Worm (Caenorhabditis elegans) whole organism, L4 larva: ENCODE data around the gene F11A5.5.

Source experiments
- D1046.2 ChIP-seq: fragments of 200-800 bp; sonication (Bioruptor generic); IDR thresholded peaks from 2 replicates; pipeline ENCODE4 v1.3.6; 2022; ENCODE audit warnings: missing genetic modification characterization, missing compliant biosample characterization
- F10B5.3 ChIP-seq: sonication (generic microtip); optimal IDR thresholded peaks from 2 replicates; lab custom pipeline; 2016; ENCODE audit warnings: mild to moderate bottlenecking, missing genetic modification characterization, missing compliant biosample characterization
- F37D6.2 ChIP-seq: sonication (generic microtip); optimal IDR thresholded peaks from 2 replicates; lab custom pipeline; 2016; ENCODE audit warnings: mild to moderate bottlenecking, missing genetic modification characterization, missing compliant biosample characterization
- T20F7.1 ChIP-seq: fragments of 200-800 bp; sonication (Bioruptor generic); optimal IDR thresholded peaks from 2 replicates; lab custom pipeline; 2018; ENCODE audit warnings: mild to moderate bottlenecking, missing genetic modification characterization, missing compliant biosample characterization
- Y105C5A.15 ChIP-seq: fragments of 200-800 bp; sonication (Bioruptor generic); IDR thresholded peaks from 2 replicates; pipeline ENCODE4 v1.3.6; 2022; ENCODE audit warnings: missing genetic modification characterization, missing compliant biosample characterization
- Y48G9A.11 ChIP-seq: fragments of 200-800 bp; sonication (Bioruptor generic); IDR thresholded peaks from 2 replicates; pipeline ENCODE4 v1.3.6; 2022; ENCODE audit warnings: missing genetic modification reagents, missing genetic modification characterization, missing compliant biosample characterization
- aha-1 ChIP-seq: fragments of 150-350 bp; peaks from one replicate; lab custom pipeline; 2014; ENCODE audit warnings: missing biosample characterization, missing genetic modification characterization
- ama-1 ChIP-seq: fragments of 150-350 bp; optimal IDR thresholded peaks from 2 replicates; lab custom pipeline; 2014; ENCODE audit warnings: inconsistent platforms, mixed read lengths
- ceh-62 ChIP-seq: sonication (generic microtip); optimal IDR thresholded peaks from 2 replicates; lab custom pipeline; 2017; ENCODE audit warnings: missing biosample characterization, missing genetic modification characterization
- daf-16 ChIP-seq, 3 experiments: sonication (generic microtip); optimal IDR thresholded peaks; 2 replicates each; lab custom pipeline; 2016 to 2017; ENCODE audit warnings: missing genetic modification characterization in 3 of 3, missing genetic modification reagents in 3 of 3, mild to moderate bottlenecking in 2 of 3, missing compliant biosample characterization in 2 of 3, missing biosample characterization in 1 of 3, moderate library complexity in 1 of 3
- daf-8 ChIP-seq: fragments of 200-800 bp; sonication (Bioruptor generic); IDR thresholded peaks from 2 replicates; pipeline ENCODE4 v1.3.6; 2022; ENCODE audit warnings: missing genetic modification characterization, missing compliant biosample characterization
- dmd-6 ChIP-seq: fragments of 200-800 bp; sonication (Bioruptor generic); IDR thresholded peaks from 2 replicates; pipeline ENCODE4 v1.3.6; 2022; ENCODE audit warnings: missing genetic modification reagents, missing genetic modification characterization, missing compliant biosample characterization
- dmd-8 ChIP-seq: fragments of 200-800 bp; sonication (Bioruptor generic); IDR thresholded peaks from 2 replicates; pipeline ENCODE4 v1.3.6; 2022; ENCODE audit warnings: missing genetic modification characterization, missing compliant biosample characterization
- dmd-9 ChIP-seq: fragments of 200-800 bp; sonication (Bioruptor generic); IDR thresholded peaks from 2 replicates; pipeline ENCODE4 v1.3.6; 2022; ENCODE audit warnings: missing genetic modification reagents, missing genetic modification characterization, missing compliant biosample characterization
- dpl-1 ChIP-seq: fragments of 150-350 bp; optimal IDR thresholded peaks from 2 replicates; lab custom pipeline; 2014; ENCODE audit warnings: missing biosample characterization, missing genetic modification reagents, missing genetic modification characterization
- egl-27 ChIP-seq: sonication (generic microtip); optimal IDR thresholded peaks from 3 replicates; lab custom pipeline; 2017; ENCODE audit warnings: missing biosample characterization, missing genetic modification reagents, missing genetic modification characterization
- fos-1 ChIP-seq: fragments of 150-350 bp; optimal IDR thresholded peaks from 2 replicates; lab custom pipeline; 2014; ENCODE audit warnings: missing biosample characterization, missing genetic modification characterization
- gei-8 ChIP-seq: fragments of 200-800 bp; sonication (Bioruptor generic); optimal IDR thresholded peaks from 2 replicates; lab custom pipeline; 2018; ENCODE audit warnings: mild to moderate bottlenecking, missing genetic modification characterization, missing compliant biosample characterization
- hif-1 ChIP-seq, 2 experiments: sonication (generic microtip); optimal IDR thresholded peaks; 2 replicates each; lab custom pipeline; 2016 to 2017; ENCODE audit warnings: missing compliant biosample characterization in 2 of 2, missing genetic modification characterization in 2 of 2, missing genetic modification reagents in 2 of 2, missing genotype in 2 of 2, mild to moderate bottlenecking in 1 of 2
- hlh-30 ChIP-seq: sonication (generic microtip); optimal IDR thresholded peaks from 2 replicates; lab custom pipeline; 2017; ENCODE audit warnings: antibody characterized with exemption, mild to moderate bottlenecking, missing genetic modification characterization, missing compliant biosample characterization; ENCODE audit not compliant: insufficient read depth
- lir-3 ChIP-seq: sonication (generic microtip); optimal IDR thresholded peaks from 2 replicates; lab custom pipeline; 2016; ENCODE audit warnings: mild to moderate bottlenecking, missing genetic modification characterization, missing compliant biosample characterization
- mdl-1 ChIP-seq, 2 experiments: fragments of 150-350 bp in 1 of 2; sonication (generic microtip) in 1 of 2; optimal IDR thresholded peaks; 2 replicates each; lab custom pipeline; 2014 to 2017; ENCODE audit warnings: missing biosample characterization in 2 of 2, missing genetic modification characterization in 2 of 2
- mes-2 ChIP-seq: sonication (generic microtip); optimal IDR thresholded peaks from 2 replicates; lab custom pipeline; 2016; ENCODE audit warnings: missing genotype, mild to moderate bottlenecking, missing genetic modification characterization, missing compliant biosample characterization; ENCODE audit not compliant: poor library complexity, severe bottlenecking
- mxl-3 ChIP-seq: fragments of 200-800 bp; sonication (Bioruptor generic); optimal IDR thresholded peaks from 2 replicates; lab custom pipeline; 2018; ENCODE audit warnings: mild to moderate bottlenecking, missing genetic modification characterization, missing compliant biosample characterization
- nhr-11 ChIP-seq: fragments of 150-350 bp; optimal IDR thresholded peaks from 2 replicates; lab custom pipeline; 2014; ENCODE audit warnings: missing biosample characterization, missing genetic modification characterization
- nhr-111 ChIP-seq: fragments of 200-800 bp; sonication (Bioruptor generic); optimal IDR thresholded peaks from 2 replicates; lab custom pipeline; 2018; ENCODE audit warnings: mild to moderate bottlenecking, missing genetic modification characterization, missing compliant biosample characterization
- nhr-237 ChIP-seq: sonication (generic microtip); optimal IDR thresholded peaks from 2 replicates; lab custom pipeline; 2017; ENCODE audit warnings: missing biosample characterization, missing genetic modification characterization
- nhr-28 ChIP-seq: fragments of 150-350 bp; optimal IDR thresholded peaks from 2 replicates; lab custom pipeline; 2014; ENCODE audit warnings: missing biosample characterization, missing genetic modification characterization
- nhr-6 ChIP-seq: fragments of 150-350 bp; optimal IDR thresholded peaks from 2 replicates; lab custom pipeline; 2014; ENCODE audit warnings: missing biosample characterization, missing genetic modification characterization
- nhr-76 ChIP-seq: fragments of 150-350 bp; optimal IDR thresholded peaks from 2 replicates; lab custom pipeline; 2014; ENCODE audit warnings: missing biosample characterization, missing genetic modification characterization
- pha-4 ChIP-seq, 2 experiments: fragments of 150-350 bp in 1 of 2; fragments of 200-800 bp in 1 of 2; sonication (Bioruptor generic) in 1 of 2; IDR thresholded peaks in 1 of 2; optimal IDR thresholded peaks in 1 of 2; 2 replicates each; pipeline versions ENCODE4 v1.3.6 to Lab custom; 2014 to 2022; ENCODE audit warnings: missing genetic modification characterization in 2 of 2, missing genetic modification reagents in 2 of 2, missing biosample characterization in 1 of 2, missing compliant biosample characterization in 1 of 2
- php-3 ChIP-seq: fragments of 200-800 bp; sonication (Bioruptor generic); IDR thresholded peaks from 2 replicates; pipeline ENCODE4 v1.3.6; 2022; ENCODE audit warnings: missing genetic modification reagents, missing genetic modification characterization, missing compliant biosample characterization
- pqm-1 ChIP-seq: sonication (generic microtip); optimal IDR thresholded peaks from 2 replicates; lab custom pipeline; 2017; ENCODE audit warnings: missing biosample characterization, missing genetic modification characterization
- rbr-2 ChIP-seq: sonication (generic microtip); optimal IDR thresholded peaks from 2 replicates; lab custom pipeline; 2016; ENCODE audit warnings: missing genotype, missing genetic modification characterization, missing compliant biosample characterization
- sdz-12 ChIP-seq: fragments of 200-800 bp; sonication (Bioruptor generic); optimal IDR thresholded peaks from 2 replicates; lab custom pipeline; 2018; ENCODE audit warnings: mild to moderate bottlenecking, missing genetic modification characterization, missing compliant biosample characterization
- snpc-1.2 ChIP-seq: fragments of 200-800 bp; sonication (Bioruptor generic); IDR thresholded peaks from 2 replicates; pipeline ENCODE4 v1.3.6; 2022; ENCODE audit warnings: missing genetic modification reagents, missing genetic modification characterization, missing compliant biosample characterization
- zag-1 ChIP-seq: fragments of 150-350 bp; optimal IDR thresholded peaks from 2 replicates; lab custom pipeline; 2014; ENCODE audit warnings: missing biosample characterization, missing genetic modification characterization
- zfp-3 ChIP-seq: fragments of 200-800 bp; sonication (Bioruptor generic); conservative IDR thresholded peaks from 2 replicates; pipeline ENCODE4 v1.3.6; 2022; ENCODE audit warnings: missing genetic modification reagents, missing genetic modification characterization, missing compliant biosample characterization
- ztf-7 ChIP-seq: fragments of 150-350 bp; optimal IDR thresholded peaks from 2 replicates; lab custom pipeline; 2014; ENCODE audit warnings: missing biosample characterization, missing genetic modification characterization

F11A5.5 gene

ce11 chrV:16174109-16174508, 24.0 kb upstream of the F11A5.5 start:
- TF ChIP-seq zag-1 (tag; lab: Kevin White, UChicago): no peak
- no peak for TF ChIP-seq ama-1 (lab: Kevin White, UChicago)
- no peak for TF ChIP-seq Y105C5A.15

- peak; percentile 58 for TF ChIP-seq nhr-28 (tag; lab: Kevin White, UChicago)
- peak; percentile 59 for TF ChIP-seq pqm-1 (tag; lab: Kevin White, UChicago)
- TF ChIP-seq dmd-8 (GFP tag; lab: Robert Waterston, UW): no peak
- TF ChIP-seq php-3 (GFP tag; lab: Robert Waterston, UW): peak; percentile 44; the same call in 1 of the 2 replicates
- TF ChIP-seq zag-1 (tag; lab: Kevin White, UChicago): no peak
- no peak for TF ChIP-seq daf-16 (GFP tag; optimal IDR thresholded peaks at IDR 0.05; lab: Kevin White, UChicago)
- TF ChIP-seq daf-16 (tag; optimal IDR thresholded peaks at IDR 0.05; lab: Kevin White, UChicago): peak; percentile 77
These were observed 22.9 kb upstream of the F11A5.5 start for ce11 chrV:16175227-16175626.

- TF ChIP-seq hif-1 (tag; optimal IDR thresholded peaks at IDR 0.05; lab: Kevin White, UChicago): no peak
- TF ChIP-seq egl-27 (tag; lab: Kevin White, UChicago): no peak
- TF ChIP-seq lir-3 (tag; lab: Kevin White, UChicago): no peak
- TF ChIP-seq Y48G9A.11: no peak
- no peak for TF ChIP-seq rbr-2 (tag; lab: Kevin White, UChicago)
- no peak for TF ChIP-seq gei-8
- TF ChIP-seq ceh-62 (tag; lab: Kevin White, UChicago): no peak
- no peak for TF ChIP-seq F37D6.2 (tag; lab: Kevin White, UChicago)
- no peak for TF ChIP-seq mes-2 (tag; lab: Kevin White, UChicago)
- no peak for TF ChIP-seq hlh-30
- no peak for TF ChIP-seq sdz-12
- TF ChIP-seq dpl-1 (GFP tag; lab: Kevin White, UChicago): no peak
- TF ChIP-seq T20F7.1 (GFP tag; lab: Kevin White, UChicago): no peak
- TF ChIP-seq mdl-1 (tag; optimal IDR thresholded peaks at IDR 0.05; lab: Kevin White, UChicago): no peak
These were observed 22.4 kb upstream of the F11A5.5 start, which contains the start of gene cyp-33D1 for ce11 chrV:16175757-16176156. cyp-33D1 (minus strand) TSS chrV:16175857.

- TF ChIP-seq ztf-7 (no peak), nhr-111 (GFP tag; lab: Kevin White, UChicago) (no peak), egl-27 (tag; lab: Kevin White, UChicago) (no peak), F37D6.2 (tag; lab: Kevin White, UChicago) (no peak), D1046.2 (GFP tag; lab: Robert Waterston, UW) (no peak), daf-8 (GFP tag; lab: Robert Waterston, UW) (no peak), Y48G9A.11 (no peak), snpc-1.2 (GFP tag; lab: Robert Waterston, UW) (no peak), dmd-6 (no peak), nhr-6 (tag; lab: Kevin White, UChicago) (no peak), F10B5.3 (tag; lab: Kevin White, UChicago) (no peak)
- TF ChIP-seq, all 104 proteins: peak for 0
These were observed 17.8 kb upstream of the F11A5.5 start, which contains the start of gene str-106 for ce11 chrV:16180350-16180749. str-106 (plus strand) TSS chrV:16180650.

ce11 chrV:16182110-16182509, 16.0 kb upstream of the F11A5.5 start, which contains the start of gene srz-13:
srz-13 (plus strand) TSS chrV:16182410.
- TF ChIP-seq nhr-76 (tag; lab: Kevin White, UChicago) (no peak), mdl-1 (tag; optimal IDR thresholded peaks at IDR 0.05; lab: Kevin White, UChicago) (no peak), zag-1 (tag; lab: Kevin White, UChicago) (no peak)

- TF ChIP-seq dmd-9 (GFP tag; lab: Robert Waterston, UW) (no peak), zfp-3 (GFP tag; lab: Robert Waterston, UW) (no peak), fos-1 (tag; lab: Kevin White, UChicago) (no peak), dmd-8 (GFP tag; lab: Robert Waterston, UW) (no peak), php-3 (GFP tag; lab: Robert Waterston, UW) (no peak), nhr-11 (tag; lab: Kevin White, UChicago) (no peak), mxl-3 (GFP tag; lab: Kevin White, UChicago) (no peak), nhr-237 (tag; lab: Kevin White, UChicago) (no peak), pha-4 (GFP tag; IDR thresholded peaks at IDR 0.05; lab: Robert Waterston, UW) (no peak), pha-4 (tag; optimal IDR thresholded peaks at IDR 0.05; lab: Kevin White, UChicago) (no peak), aha-1 (tag; lab: Kevin White, UChicago) (no peak), hif-1 (tag; optimal IDR thresholded peaks at IDR 0.05; lab: Kevin White, UChicago) (no peak), Y105C5A.15 (no peak), egl-27 (tag; lab: Kevin White, UChicago) (no peak)
These were observed 15.2 kb upstream of the F11A5.5 start, which contains the start of gene srh-277 for ce11 chrV:16182918-16183317. srh-277 (plus strand) TSS chrV:16183218.
